Comparison of ENCODE assay signal across 4 fruit fly cellular contexts in the genomic region with DNA sequence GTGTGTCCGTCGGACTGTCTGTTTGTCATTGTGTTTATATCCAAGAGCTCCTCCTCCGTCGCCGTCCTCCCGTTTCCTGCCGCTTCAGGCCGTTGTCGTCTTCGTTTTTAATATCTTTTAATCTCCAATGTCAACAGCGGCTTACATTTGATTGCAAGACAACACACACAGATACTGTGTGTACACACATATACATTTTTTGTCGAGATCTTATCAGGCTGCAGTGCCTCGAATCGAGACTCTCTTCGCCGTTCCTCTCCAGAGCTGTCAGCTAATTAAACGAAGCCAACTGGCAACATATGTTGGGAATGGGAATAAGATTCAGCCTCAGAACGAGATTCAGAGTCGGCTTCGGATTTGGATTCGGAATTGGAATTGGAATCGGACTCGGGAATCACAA.
TF ChIP-seq lines count a peak whose summit lies in the region.

No protein-coding gene starts in this region.

- no peak for TF ChIP-seq CTCF in whole organism, embryonic (GFP tag; optimal IDR thresholded peaks at IDR 0.05; lab: Kevin White, UChicago)

TF ChIP-seq in whole organism, embryonic, 481 proteins besides CTCF, POLR2A, EP300 and RAD21 (continues in another document):
- TF ChIP-seq Camta (GFP tag; optimal IDR thresholded peaks at IDR 0.05; lab: Kevin White, UChicago) = peak; percentile 8
- TF ChIP-seq sob (GFP tag; IDR thresholded peaks at IDR 0.05; lab: Robert Waterston, UW) = no peak
- TF ChIP-seq gfzf (GFP tag; optimal IDR thresholded peaks at IDR 0.05; lab: Kevin White, UChicago) = no peak
- TF ChIP-seq gce (GFP tag; IDR thresholded peaks at IDR 0.05; lab: Robert Waterston, UW) = no peak
- no peak for TF ChIP-seq Dll (GFP tag; IDR thresholded peaks at IDR 0.05; lab: Robert Waterston, UW; ENCODE audit: partially characterized antibody)
- peak; percentile 84 for TF ChIP-seq oc (tag; optimal IDR thresholded peaks at IDR 0.05; lab: Kevin White, UChicago)
- no peak for TF ChIP-seq CG17361 (GFP tag; IDR thresholded peaks at IDR 0.05; lab: Robert Waterston, UW)
- no peak for TF ChIP-seq CG5953 (GFP tag; IDR thresholded peaks at IDR 0.05; lab: Robert Waterston, UW)
- no peak for TF ChIP-seq CG1832 (GFP tag; optimal IDR thresholded peaks at IDR 0.05; lab: Kevin White, UChicago)
- TF ChIP-seq CG10431 (GFP tag; optimal IDR thresholded peaks at IDR 0.05; lab: Kevin White, UChicago) = peak; percentile 1
- peak; percentile 42; the same call in 1 of the 3 replicates for TF ChIP-seq zfh1 (GFP tag; IDR thresholded peaks at IDR 0.05; lab: Robert Waterston, UW)
- no peak for TF ChIP-seq CG7928 (GFP tag; optimal IDR thresholded peaks at IDR 0.05; lab: Kevin White, UChicago)
- TF ChIP-seq salm (tag; optimal IDR thresholded peaks at IDR 0.05; lab: Kevin White, UChicago) = no peak
- TF ChIP-seq pnt (GFP tag; optimal IDR thresholded peaks at IDR 0.05; lab: Kevin White, UChicago) = no peak
- TF ChIP-seq bab2 (GFP tag; optimal IDR thresholded peaks at IDR 0.05; lab: Kevin White, UChicago) = peak; percentile 6
- no peak for TF ChIP-seq YL-1 (GFP tag; optimal IDR thresholded peaks at IDR 0.05; lab: Kevin White, UChicago)
- TF ChIP-seq her (GFP tag; optimal IDR thresholded peaks at IDR 0.05; lab: Kevin White, UChicago) = no peak
- TF ChIP-seq chif (GFP tag; optimal IDR thresholded peaks at IDR 0.05; lab: Kevin White, UChicago) = peak in 1 of 2 experiments; percentile 3
- TF ChIP-seq HHEX (GFP tag; optimal IDR thresholded peaks at IDR 0.05; lab: Kevin White, UChicago) = peak; percentile 17
- TF ChIP-seq HLH54F (GFP tag; optimal IDR thresholded peaks at IDR 0.05; lab: Kevin White, UChicago) = no peak
- no peak for TF ChIP-seq MBD-R2 (GFP tag; IDR thresholded peaks at IDR 0.05; lab: Robert Waterston, UW)
- TF ChIP-seq Dp (GFP tag; optimal IDR thresholded peaks at IDR 0.05; lab: Kevin White, UChicago) = no peak

TF ChIP-seq in whole organism, prepupa, 60 proteins besides CTCF, POLR2A, EP300 and RAD21 (continues in another document):
- TF ChIP-seq eg (GFP tag; IDR thresholded peaks at IDR 0.05; lab: Robert Waterston, UW) = no peak
- TF ChIP-seq CG6163 (GFP tag; IDR thresholded peaks at IDR 0.05; lab: Robert Waterston, UW) = peak; percentile 49; the same call in 2 of the 3 replicates
- TF ChIP-seq pdm3 (GFP tag; optimal IDR thresholded peaks at IDR 0.05; lab: Kevin White, UChicago) = no peak
- TF ChIP-seq svp (GFP tag; lab: Kevin White, UChicago) = peak; percentile 64
- peak; percentile 42 for TF ChIP-seq Sox102F (GFP tag; optimal IDR thresholded peaks at IDR 0.05; lab: Kevin White, UChicago)
- no peak for TF ChIP-seq Lpt (GFP tag; optimal IDR thresholded peaks at IDR 0.05; lab: Kevin White, UChicago)
- no peak for TF ChIP-seq CG6808 (GFP tag; optimal IDR thresholded peaks at IDR 0.05; lab: Kevin White, UChicago)
- no peak for TF ChIP-seq spab (GFP tag; optimal IDR thresholded peaks at IDR 0.05; lab: Kevin White, UChicago)
- TF ChIP-seq Eip78C (GFP tag; lab: Kevin White, UChicago) = peak; percentile 59
- TF ChIP-seq cyc (GFP tag; optimal IDR thresholded peaks at IDR 0.05; lab: Kevin White, UChicago) = no peak
- TF ChIP-seq topi (GFP tag; optimal IDR thresholded peaks at IDR 0.05; lab: Kevin White, UChicago) = no peak
- TF ChIP-seq Blimp-1 (GFP tag; optimal IDR thresholded peaks at IDR 0.05; lab: Kevin White, UChicago) = peak; percentile 4
- no peak for TF ChIP-seq Hr4 (GFP tag; optimal IDR thresholded peaks at IDR 0.05; lab: Kevin White, UChicago)
- TF ChIP-seq achi (GFP tag; optimal IDR thresholded peaks at IDR 0.05; lab: Kevin White, UChicago) = peak; percentile 3
- TF ChIP-seq CG31627 (GFP tag; optimal IDR thresholded peaks at IDR 0.05; lab: Kevin White, UChicago) = no peak
- TF ChIP-seq dsx (GFP tag; optimal IDR thresholded peaks at IDR 0.05; lab: Kevin White, UChicago; ENCODE audit: poor library complexity, severe bottlenecking) = no peak
- TF ChIP-seq dac (GFP tag; optimal IDR thresholded peaks at IDR 0.05; lab: Kevin White, UChicago) = no peak
- TF ChIP-seq CG11294 (GFP tag; IDR thresholded peaks at IDR 0.05; lab: Robert Waterston, UW) = no peak
- TF ChIP-seq CG8319 (GFP tag; optimal IDR thresholded peaks at IDR 0.05; lab: Kevin White, UChicago) = no peak
- TF ChIP-seq CG8632 (GFP tag; optimal IDR thresholded peaks at IDR 0.05; lab: Kevin White, UChicago) = no peak
- no peak for TF ChIP-seq Eip75B (GFP tag; optimal IDR thresholded peaks at IDR 0.05; lab: Kevin White, UChicago)
- no peak for TF ChIP-seq CG10631 (GFP tag; optimal IDR thresholded peaks at IDR 0.05; lab: Kevin White, UChicago)
- peak; percentile 12 for TF ChIP-seq CG34406 (GFP tag; optimal IDR thresholded peaks at IDR 0.05; lab: Kevin White, UChicago)

TF ChIP-seq in whole organism, pupa, 21 proteins besides CTCF, POLR2A, EP300 and RAD21:
- TF ChIP-seq CG10348 (GFP tag; IDR thresholded peaks at IDR 0.05; lab: Robert Waterston, UW) (no peak), Pif1A (GFP tag; optimal IDR thresholded peaks at IDR 0.05; lab: Kevin White, UChicago) (peak; percentile 22), CG9948 (tag; optimal IDR thresholded peaks at IDR 0.05; lab: Kevin White, UChicago) (no peak), CG14655 (GFP tag; optimal IDR thresholded peaks at IDR 0.05; lab: Kevin White, UChicago) (no peak), Snoo (tag; optimal IDR thresholded peaks at IDR 0.05; lab: Kevin White, UChicago) (peak; percentile 23), EcR (GFP tag; optimal IDR thresholded peaks at IDR 0.05; lab: Kevin White, UChicago) (peak; percentile 1), fd96Ca (GFP tag; IDR thresholded peaks at IDR 0.05; lab: Robert Waterston, UW) (0 out of 3 replicates have a peak, but pooled peaks have one; percentile 15), rn (GFP tag; IDR thresholded peaks at IDR 0.05; lab: Robert Waterston, UW) (no peak), Pif1B (GFP tag; optimal IDR thresholded peaks at IDR 0.05; lab: Kevin White, UChicago) (no peak), CG15710 (tag; optimal IDR thresholded peaks at IDR 0.05; lab: Kevin White, UChicago) (no peak), gl (tag; optimal IDR thresholded peaks at IDR 0.05; lab: Kevin White, UChicago) (no peak), CG13204 (GFP tag; optimal IDR thresholded peaks at IDR 0.05; lab: Kevin White, UChicago) (no peak)

TF ChIP-seq in whole organism, wandering third instar larva, 38 proteins besides CTCF, POLR2A, EP300 and RAD21:
- TF ChIP-seq Vsx2 (GFP tag; optimal IDR thresholded peaks at IDR 0.05; lab: Kevin White, UChicago; ENCODE audit: partially characterized antibody) (peak; percentile 24), Sp1 (GFP tag; optimal IDR thresholded peaks at IDR 0.05; lab: Kevin White, UChicago) (no peak)
